Fruit fly (Drosophila melanogaster) Kc167 (cell line): Measurements from ENCODE around the gene Ldh.

Experiments used
- Myc ChIP-seq: fragments of >200 bp; optimal IDR thresholded peaks from 2 replicates; lab custom pipeline; 2017; ENCODE audit warnings: missing external identifiers
- Sin3A ChIP-seq: fragments of >200 bp; optimal IDR thresholded peaks from 2 replicates; lab custom pipeline; 2018; ENCODE audit warnings: missing external identifiers
- h ChIP-seq: fragments of >200 bp; optimal IDR thresholded peaks from 3 replicates; lab custom pipeline; 2018; ENCODE audit warnings: missing external identifiers
- insv ChIP-seq: fragments of >200 bp; optimal IDR thresholded peaks from 3 replicates; lab custom pipeline; 2018; ENCODE audit warnings: missing external identifiers
- psq ChIP-seq: fragments of >200 bp; optimal IDR thresholded peaks from 2 replicates; lab custom pipeline; 2017; ENCODE audit warnings: missing external identifiers
- ttk ChIP-seq: sonication (Bioruptor generic); optimal IDR thresholded peaks from 2 replicates; lab custom pipeline; 2017; ENCODE audit warnings: missing external identifiers

Ldh gene

dm6 chr3L:6270283-6270682 is 7.8 kb upstream of the Ldh start:
- no peak for TF ChIP-seq h (lab: Kevin White, UChicago)
- TF ChIP-seq Sin3A (lab: Kevin White, UChicago) = no peak
- no peak for TF ChIP-seq insv (lab: Kevin White, UChicago)
- TF ChIP-seq Myc (lab: Kevin White, UChicago) = no peak
- TF ChIP-seq ttk (lab: Kevin White, UChicago) = no peak
- no peak for TF ChIP-seq psq (lab: Kevin White, UChicago)

dm6 chr3L:6269003-6269402 is 6.5 kb upstream of the Ldh start:
- TF ChIP-seq Sin3A (lab: Kevin White, UChicago) (no peak), Myc (lab: Kevin White, UChicago) (no peak)

- TF ChIP-seq insv (lab: Kevin White, UChicago) (no peak), psq (lab: Kevin White, UChicago) (no peak), Myc (lab: Kevin White, UChicago) (no peak), h (lab: Kevin White, UChicago) (no peak), ttk (lab: Kevin White, UChicago) (no peak), Sin3A (lab: Kevin White, UChicago) (no peak)
Measured at dm6 chr3L:6268076-6268475, 5.6 kb upstream of the Ldh start.

dm6 chr3L:6267509-6267908 is 5.0 kb upstream of the Ldh start:
- TF ChIP-seq Sin3A (lab: Kevin White, UChicago) = no peak
- TF ChIP-seq Myc (lab: Kevin White, UChicago) = no peak
- no peak for TF ChIP-seq ttk (lab: Kevin White, UChicago)
- no peak for TF ChIP-seq psq (lab: Kevin White, UChicago)
- no peak for TF ChIP-seq h (lab: Kevin White, UChicago)
- no peak for TF ChIP-seq insv (lab: Kevin White, UChicago)

- TF ChIP-seq Sin3A (lab: Kevin White, UChicago) (no peak), insv (lab: Kevin White, UChicago) (no peak)
Measured at dm6 chr3L:6266321-6266720, 3.8 kb upstream of the Ldh start.

- TF ChIP-seq ttk (lab: Kevin White, UChicago) (no peak), Myc (lab: Kevin White, UChicago) (no peak), psq (lab: Kevin White, UChicago) (no peak), Sin3A (lab: Kevin White, UChicago) (no peak), insv (lab: Kevin White, UChicago) (no peak), h (lab: Kevin White, UChicago) (no peak)
Measured at dm6 chr3L:6263896-6264841, 1.7 kb upstream of the Ldh start.

- TF ChIP-seq psq (lab: Kevin White, UChicago) (no peak), Myc (lab: Kevin White, UChicago) (no peak), Sin3A (lab: Kevin White, UChicago) (no peak), insv (lab: Kevin White, UChicago) (no peak), ttk (lab: Kevin White, UChicago) (no peak), h (lab: Kevin White, UChicago) (no peak)
Measured at dm6 chr3L:6263470-6263869, 976 bp upstream of the Ldh start.

- TF ChIP-seq Myc (lab: Kevin White, UChicago) = no peak
- no peak for TF ChIP-seq Sin3A (lab: Kevin White, UChicago)
- TF ChIP-seq h (lab: Kevin White, UChicago) = no peak
- TF ChIP-seq ttk (lab: Kevin White, UChicago) = no peak
- TF ChIP-seq insv (lab: Kevin White, UChicago) = no peak
Measured at dm6 chr3L:6262076-6262504, 404 bp downstream of the Ldh start.

- TF ChIP-seq h (lab: Kevin White, UChicago) = no peak
- TF ChIP-seq Sin3A (lab: Kevin White, UChicago) = no peak
- no peak for TF ChIP-seq Myc (lab: Kevin White, UChicago)
- TF ChIP-seq ttk (lab: Kevin White, UChicago) = no peak
- TF ChIP-seq psq (lab: Kevin White, UChicago) = no peak
- no peak for TF ChIP-seq insv (lab: Kevin White, UChicago)
Measured at dm6 chr3L:6261230-6261629, 1.3 kb downstream of the Ldh start.

dm6 chr3L:6258660-6259059 is 3.8 kb downstream of the Ldh start, which contains the start of gene CG10163:
Gene CG10163 (minus strand): TSS chr3L:6258760.
- TF ChIP-seq Sin3A (lab: Kevin White, UChicago) (no peak), Myc (lab: Kevin White, UChicago) (no peak), psq (lab: Kevin White, UChicago) (no peak), insv (lab: Kevin White, UChicago) (no peak), ttk (lab: Kevin White, UChicago) (no peak), h (lab: Kevin White, UChicago) (no peak)

- TF ChIP-seq Myc (lab: Kevin White, UChicago) = no peak
- TF ChIP-seq Sin3A (lab: Kevin White, UChicago) = no peak
- TF ChIP-seq h (lab: Kevin White, UChicago) = no peak
- TF ChIP-seq psq (lab: Kevin White, UChicago) = no peak
- TF ChIP-seq ttk (lab: Kevin White, UChicago) = no peak
- no peak for TF ChIP-seq insv (lab: Kevin White, UChicago)
Measured at dm6 chr3L:6256408-6257188, 5.9 kb downstream of the Ldh start, which contains the start of gene Best2. Gene Best2 (minus strand): TSS chr3L:6256665.
